Worm (Caenorhabditis elegans) whole organism, L4 larva: ENCODE measurements around the gene T03D3.5.

ENCODE experiments used
- F10B5.3 ChIP-seq: sonication (generic microtip); optimal IDR thresholded peaks from 2 replicates; lab custom pipeline; 2016; ENCODE audit warnings: mild to moderate bottlenecking, missing genetic modification characterization, missing compliant biosample characterization
- F49E8.2 ChIP-seq: sonication (generic microtip); optimal IDR thresholded peaks from 2 replicates; lab custom pipeline; 2016; ENCODE audit warnings: missing compliant biosample characterization, mild to moderate bottlenecking, missing genetic modification characterization, borderline replicate concordance
- T20F7.1 ChIP-seq: fragments of 200-800 bp; sonication (Bioruptor generic); optimal IDR thresholded peaks from 2 replicates; lab custom pipeline; 2018; ENCODE audit warnings: mild to moderate bottlenecking, missing genetic modification characterization, missing compliant biosample characterization
- T26A8.4 ChIP-seq: fragments of 200-800 bp; sonication (Bioruptor generic); IDR thresholded peaks from 2 replicates; pipeline ENCODE4 v1.3.6; 2022; ENCODE audit warnings: missing genetic modification characterization, missing compliant biosample characterization
- Y105C5A.15 ChIP-seq: fragments of 200-800 bp; sonication (Bioruptor generic); IDR thresholded peaks from 2 replicates; pipeline ENCODE4 v1.3.6; 2022; ENCODE audit warnings: missing genetic modification characterization, missing compliant biosample characterization
- ZK337.2 ChIP-seq: fragments of 200-800 bp; sonication (Bioruptor generic); IDR thresholded peaks from 2 replicates; pipeline ENCODE4 v1.3.6; 2022; ENCODE audit warnings: missing genetic modification reagents, missing genetic modification characterization, missing compliant biosample characterization
- ZK546.5 ChIP-seq, 2 experiments: sonication (generic microtip); optimal IDR thresholded peaks; 2 replicates each; lab custom pipeline; 2017; ENCODE audit warnings: missing biosample characterization in 2 of 2, missing genetic modification characterization in 2 of 2
- aha-1 ChIP-seq: fragments of 150-350 bp; peaks from one replicate; lab custom pipeline; 2014; ENCODE audit warnings: missing biosample characterization, missing genetic modification characterization
- arid-1 ChIP-seq: fragments of 200-800 bp; sonication (Bioruptor generic); conservative IDR thresholded peaks from 2 replicates; pipeline ENCODE4 v1.3.6; 2022; ENCODE audit warnings: missing genetic modification reagents, missing genetic modification characterization, missing compliant biosample characterization
- ceh-62 ChIP-seq: sonication (generic microtip); optimal IDR thresholded peaks from 2 replicates; lab custom pipeline; 2017; ENCODE audit warnings: missing biosample characterization, missing genetic modification characterization
- daf-16 ChIP-seq, 3 experiments: sonication (generic microtip); optimal IDR thresholded peaks; 2 replicates each; lab custom pipeline; 2016 to 2017; ENCODE audit warnings: missing genetic modification characterization in 3 of 3, missing genetic modification reagents in 3 of 3, mild to moderate bottlenecking in 2 of 3, missing compliant biosample characterization in 2 of 3, missing biosample characterization in 1 of 3, moderate library complexity in 1 of 3
- dmd-8 ChIP-seq: fragments of 200-800 bp; sonication (Bioruptor generic); IDR thresholded peaks from 2 replicates; pipeline ENCODE4 v1.3.6; 2022; ENCODE audit warnings: missing genetic modification characterization, missing compliant biosample characterization
- dpl-1 ChIP-seq: fragments of 150-350 bp; optimal IDR thresholded peaks from 2 replicates; lab custom pipeline; 2014; ENCODE audit warnings: missing biosample characterization, missing genetic modification reagents, missing genetic modification characterization
- dve-1 ChIP-seq: sonication (generic microtip); optimal IDR thresholded peaks from 2 replicates; lab custom pipeline; 2017; ENCODE audit warnings: antibody characterized with exemption, mild to moderate bottlenecking, missing genetic modification characterization, missing compliant biosample characterization; ENCODE audit not compliant: insufficient read depth
- egl-43 ChIP-seq: fragments of 200-800 bp; sonication (Bioruptor generic); IDR thresholded peaks from 2 replicates; pipeline ENCODE4 v1.3.6; 2022; ENCODE audit warnings: missing genetic modification reagents, missing genetic modification characterization, missing compliant biosample characterization
- hlh-11 ChIP-seq: fragments of 200-800 bp; sonication (Bioruptor generic); optimal IDR thresholded peaks from 2 replicates; lab custom pipeline; 2018; ENCODE audit warnings: mild to moderate bottlenecking, missing genetic modification characterization, missing compliant biosample characterization
- hmg-1.1 ChIP-seq: fragments of 200-800 bp; sonication (Bioruptor generic); IDR thresholded peaks from 2 replicates; pipeline ENCODE4 v1.3.6; 2022; ENCODE audit warnings: missing genetic modification reagents, missing genetic modification characterization, missing compliant biosample characterization
- jun-1 ChIP-seq: fragments of 150-350 bp; optimal IDR thresholded peaks from 2 replicates; lab custom pipeline; 2014; ENCODE audit warnings: missing biosample characterization, missing genetic modification reagents, missing genetic modification characterization
- lin-1 ChIP-seq: fragments of 200-800 bp; sonication (Bioruptor generic); IDR thresholded peaks from 2 replicates; pipeline ENCODE4 v1.3.6; 2022; ENCODE audit warnings: missing genetic modification reagents, missing genetic modification characterization, missing compliant biosample characterization
- lin-38 ChIP-seq: fragments of 200-800 bp; sonication (Bioruptor generic); IDR thresholded peaks from 2 replicates; pipeline ENCODE4 v1.3.6; 2022; ENCODE audit warnings: missing genetic modification reagents, missing genetic modification characterization, missing compliant biosample characterization
- lin-39 ChIP-seq: fragments of 150-350 bp; optimal IDR thresholded peaks from 2 replicates; lab custom pipeline; 2014; ENCODE audit warnings: missing biosample characterization, missing genetic modification reagents, missing genetic modification characterization
- lir-3 ChIP-seq: sonication (generic microtip); optimal IDR thresholded peaks from 2 replicates; lab custom pipeline; 2016; ENCODE audit warnings: mild to moderate bottlenecking, missing genetic modification characterization, missing compliant biosample characterization
- madf-9 ChIP-seq: fragments of 200-800 bp; sonication (Bioruptor generic); conservative IDR thresholded peaks from 2 replicates; pipeline ENCODE4 v1.3.6; 2022; ENCODE audit warnings: missing genetic modification reagents, missing genetic modification characterization, missing compliant biosample characterization
- mep-1 ChIP-seq: fragments of 150-350 bp; sonication (generic microtip); optimal IDR thresholded peaks from 3 replicates; lab custom pipeline; 2014; ENCODE audit warnings: missing biosample characterization, missing genetic modification characterization
- mxl-3 ChIP-seq: fragments of 200-800 bp; sonication (Bioruptor generic); optimal IDR thresholded peaks from 2 replicates; lab custom pipeline; 2018; ENCODE audit warnings: mild to moderate bottlenecking, missing genetic modification characterization, missing compliant biosample characterization
- nhr-102 ChIP-seq: sonication (generic microtip); optimal IDR thresholded peaks from 2 replicates; lab custom pipeline; 2016; ENCODE audit warnings: mild to moderate bottlenecking, missing genetic modification characterization, moderate library complexity, missing compliant biosample characterization
- nhr-25 ChIP-seq: sonication (generic microtip); optimal IDR thresholded peaks from 2 replicates; lab custom pipeline; 2017; ENCODE audit warnings: missing genetic modification characterization, mild to moderate bottlenecking, missing compliant biosample characterization, antibody characterized with exemption, moderate library complexity, borderline replicate concordance; ENCODE audit not compliant: insufficient read depth
- pha-4 ChIP-seq, 2 experiments: fragments of 150-350 bp in 1 of 2; fragments of 200-800 bp in 1 of 2; sonication (Bioruptor generic) in 1 of 2; IDR thresholded peaks in 1 of 2; optimal IDR thresholded peaks in 1 of 2; 2 replicates each; pipeline versions ENCODE4 v1.3.6 to Lab custom; 2014 to 2022; ENCODE audit warnings: missing genetic modification characterization in 2 of 2, missing genetic modification reagents in 2 of 2, missing biosample characterization in 1 of 2, missing compliant biosample characterization in 1 of 2
- rbr-2 ChIP-seq: sonication (generic microtip); optimal IDR thresholded peaks from 2 replicates; lab custom pipeline; 2016; ENCODE audit warnings: missing genotype, missing genetic modification characterization, missing compliant biosample characterization
- set-16 ChIP-seq: fragments of 200-800 bp; sonication (Bioruptor generic); IDR thresholded peaks from 2 replicates; pipeline ENCODE4 v1.3.6; 2022; ENCODE audit warnings: missing genetic modification reagents, missing genetic modification characterization, missing compliant biosample characterization
- spr-3 ChIP-seq: fragments of 200-800 bp; sonication (Bioruptor generic); optimal IDR thresholded peaks from 2 replicates; lab custom pipeline; 2018; ENCODE audit warnings: mild to moderate bottlenecking, missing genetic modification characterization, missing compliant biosample characterization
- unc-62 ChIP-seq, 3 experiments: fragments of 150-350 bp in 1 of 3; sonication (generic microtip); optimal IDR thresholded peaks in 2 of 3; peaks in 1 of 3; 1 replicate in 1 of 3; 2 replicates in 2 of 3; lab custom pipeline; 2014 to 2017; ENCODE audit warnings: missing biosample characterization in 3 of 3, missing genetic modification characterization in 3 of 3, missing genetic modification reagents in 3 of 3, missing genotype in 1 of 3

Gene T03D3.5

ce11 chrV:2803258-2803657, 23.4 kb downstream of the T03D3.5 start:
- peak; percentile 11 for TF ChIP-seq hlh-11 (tag; lab: Kevin White, UChicago)
- TF ChIP-seq set-16 (GFP tag; lab: Robert Waterston, UW), result peak; percentile 48
- peak in 1 of 2 experiments; percentile 35 for TF ChIP-seq daf-16 (GFP tag; optimal IDR thresholded peaks at IDR 0.05; lab: Kevin White, UChicago)
- TF ChIP-seq daf-16 (tag; optimal IDR thresholded peaks at IDR 0.05; lab: Kevin White, UChicago), result no peak
- TF ChIP-seq T20F7.1 (GFP tag; lab: Kevin White, UChicago), result no peak

- TF ChIP-seq hlh-11 (tag; lab: Kevin White, UChicago), result peak; percentile 14
- peak in 1 of 2 experiments; percentile 68 for TF ChIP-seq daf-16 (GFP tag; optimal IDR thresholded peaks at IDR 0.05; lab: Kevin White, UChicago)
- no peak for TF ChIP-seq daf-16 (tag; optimal IDR thresholded peaks at IDR 0.05; lab: Kevin White, UChicago)
- TF ChIP-seq unc-62 (GFP tag; optimal IDR thresholded peaks at IDR 0.05 in 1 of 2; lab: Kevin White, UChicago), result peak in 1 of 2 experiments; percentile 89
- TF ChIP-seq unc-62 (tag; optimal IDR thresholded peaks at IDR 0.05; lab: Kevin White, UChicago), result no peak
- TF ChIP-seq T26A8.4, result no peak
- no peak for TF ChIP-seq rbr-2 (tag; lab: Kevin White, UChicago)
Measured at ce11 chrV:2801955-2802354, 24.7 kb downstream of the T03D3.5 start.

- TF ChIP-seq lin-38 (GFP tag; lab: Robert Waterston, UW) (no peak), madf-9 (no peak), dve-1 (no peak), set-16 (GFP tag; lab: Robert Waterston, UW) (peak; percentile 67), lin-1 (GFP tag; lab: Robert Waterston, UW) (no peak), spr-3 (no peak), dpl-1 (GFP tag; lab: Kevin White, UChicago) (no peak), daf-16 (GFP tag; optimal IDR thresholded peaks at IDR 0.05; lab: Kevin White, UChicago) (peak in 1 of 2 experiments; percentile 17), daf-16 (tag; optimal IDR thresholded peaks at IDR 0.05; lab: Kevin White, UChicago) (no peak), jun-1 (tag; lab: Kevin White, UChicago) (no peak), aha-1 (peak; percentile 47), nhr-25 (tag; lab: Kevin White, UChicago) (no peak), F10B5.3 (tag; lab: Kevin White, UChicago) (no peak), ZK337.2 (GFP tag; lab: Robert Waterston, UW) (no peak), Y105C5A.15 (no peak), dmd-8 (GFP tag; lab: Robert Waterston, UW) (no peak)
- TF ChIP-seq, all 104 proteins: peak for 3
Measured at ce11 chrV:2800676-2801075, 26.0 kb downstream of the T03D3.5 start.

ce11 chrV:2799172-2799869, 27.3 kb downstream of the T03D3.5 start:
- TF ChIP-seq egl-43 (GFP tag; lab: Robert Waterston, UW) (no peak), set-16 (GFP tag; lab: Robert Waterston, UW) (peak; percentile 53; the same call in 1 of the 2 replicates)

- TF ChIP-seq mep-1 (tag; lab: Kevin White, UChicago) (no peak), ZK546.5 (tag; optimal IDR thresholded peaks at IDR 0.05; lab: Kevin White, UChicago) (no peak), arid-1 (GFP tag; lab: Robert Waterston, UW) (no peak), F49E8.2 (tag; lab: Kevin White, UChicago) (no peak), hmg-1.1 (no peak), nhr-102 (tag; lab: Kevin White, UChicago) (no peak), unc-62 (GFP tag; optimal IDR thresholded peaks at IDR 0.05 in 1 of 2; lab: Kevin White, UChicago) (no peak), unc-62 (tag; optimal IDR thresholded peaks at IDR 0.05; lab: Kevin White, UChicago) (no peak), pha-4 (GFP tag; IDR thresholded peaks at IDR 0.05; lab: Robert Waterston, UW) (no peak), pha-4 (tag; optimal IDR thresholded peaks at IDR 0.05; lab: Kevin White, UChicago) (no peak), dpl-1 (GFP tag; lab: Kevin White, UChicago) (no peak), ceh-62 (tag; lab: Kevin White, UChicago) (no peak), lir-3 (no peak), mxl-3 (GFP tag; lab: Kevin White, UChicago) (no peak), lin-39 (tag; lab: Kevin White, UChicago) (no peak)
Measured at ce11 chrV:2795998-2796397, 30.6 kb downstream of the T03D3.5 start, which contains the start of gene F54E2.2. Gene F54E2.2 (plus strand): TSS chrV:2796298.
